Worm (Caenorhabditis elegans) whole organism, L4/young adult: ENCODE measurements around the gene fat-2.

Experiments
- dao-5 ChIP-seq: sonication (generic microtip); optimal IDR thresholded peaks from 2 replicates; lab custom pipeline; 2016; ENCODE audit warnings: missing genotype, missing genetic modification characterization, moderate library complexity, missing compliant biosample characterization
- him-1 ChIP-seq: sonication (generic microtip); optimal IDR thresholded peaks from 2 replicates; lab custom pipeline; 2016; ENCODE audit warnings: missing genotype, missing genetic modification reagents, missing genetic modification characterization, missing compliant biosample characterization

DNA sequence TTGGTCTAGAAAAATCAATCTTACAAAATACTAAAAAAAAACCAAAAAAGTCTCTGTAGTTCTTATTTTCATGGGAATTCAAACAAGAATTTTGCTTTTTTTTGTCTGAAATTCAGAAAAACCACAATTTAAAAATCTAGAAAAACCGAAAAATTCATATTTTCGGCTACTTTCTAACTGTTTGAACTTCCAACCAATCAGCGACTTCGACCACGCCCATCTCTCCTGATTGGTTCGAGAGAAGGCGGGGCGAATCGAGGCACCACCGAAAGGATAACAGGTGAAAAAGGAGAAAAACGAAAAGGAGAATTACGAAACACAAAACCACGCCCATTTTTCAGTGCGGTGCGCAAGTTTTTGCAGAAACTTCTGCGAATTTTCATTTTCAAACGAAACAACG is 18.9 kb upstream of the fat-2 start:
- TF ChIP-seq dao-5 (tag; lab: Kevin White, UChicago) (no peak), him-1 (tag; lab: Kevin White, UChicago) (no peak)
